Worm (Caenorhabditis elegans) whole organism, early embryonic: ENCODE data around the gene srh-100.

ENCODE experiments used
- B0310.2 ChIP-seq: sonication (generic microtip); optimal IDR thresholded peaks from 2 replicates; lab custom pipeline; 2016; ENCODE audit warnings: mild to moderate bottlenecking, missing genetic modification characterization, missing compliant biosample characterization
- ama-1 ChIP-seq: fragments of 150-350 bp; optimal IDR thresholded peaks from 2 replicates; lab custom pipeline; 2014
- ceh-13 ChIP-seq: fragments of 200-800 bp; sonication (Bioruptor generic); optimal IDR thresholded peaks from 2 replicates; lab custom pipeline; 2018; ENCODE audit warnings: mild to moderate bottlenecking, missing genetic modification characterization, missing compliant biosample characterization
- ceh-36 ChIP-seq: sonication (generic microtip); optimal IDR thresholded peaks from 2 replicates; lab custom pipeline; 2016; ENCODE audit warnings: missing genetic modification characterization, inconsistent platforms, missing compliant biosample characterization
- flt-1 ChIP-seq: fragments of 200-800 bp; sonication (Bioruptor generic); IDR thresholded peaks from 2 replicates; pipeline ENCODE4 v1.3.6; 2022; ENCODE audit warnings: missing genetic modification characterization, missing compliant biosample characterization
- hnd-1 ChIP-seq: sonication (generic microtip); optimal IDR thresholded peaks from 2 replicates; lab custom pipeline; 2016; ENCODE audit warnings: missing genetic modification characterization, missing compliant biosample characterization
- sea-1 ChIP-seq: fragments of 200-800 bp; sonication (Bioruptor generic); conservative IDR thresholded peaks from 2 replicates; pipeline ENCODE4 v1.3.6; 2022; ENCODE audit warnings: missing genetic modification characterization, missing compliant biosample characterization
- tbx-11 ChIP-seq: fragments of 200-800 bp; sonication (Bioruptor generic); IDR thresholded peaks from 2 replicates; pipeline ENCODE4 v1.3.6; 2022; ENCODE audit warnings: missing genetic modification characterization, missing compliant biosample characterization
- tra-4 ChIP-seq: sonication (generic microtip); optimal IDR thresholded peaks from 2 replicates; lab custom pipeline; 2017; ENCODE audit warnings: missing genetic modification characterization, missing compliant biosample characterization

ce11 chrII:3724175-3724715 is 9.8 kb upstream of the srh-100 start, which contains the start of gene C46E10.1:
- TF ChIP-seq hnd-1 (tag; lab: Kevin White, UChicago) (no peak), ama-1 (no peak), ceh-36 (tag; lab: Kevin White, UChicago) (no peak), B0310.2 (no peak), tra-4 (tag; lab: Kevin White, UChicago) (no peak), ceh-13 (GFP tag; lab: Kevin White, UChicago) (no peak), sea-1 (GFP tag; lab: Robert Waterston, UW) (no peak), flt-1 (no peak), tbx-11 (GFP tag; lab: Robert Waterston, UW) (no peak)
